Worm (Caenorhabditis elegans): ENCODE data around the gene fbxa-47.

DNA sequence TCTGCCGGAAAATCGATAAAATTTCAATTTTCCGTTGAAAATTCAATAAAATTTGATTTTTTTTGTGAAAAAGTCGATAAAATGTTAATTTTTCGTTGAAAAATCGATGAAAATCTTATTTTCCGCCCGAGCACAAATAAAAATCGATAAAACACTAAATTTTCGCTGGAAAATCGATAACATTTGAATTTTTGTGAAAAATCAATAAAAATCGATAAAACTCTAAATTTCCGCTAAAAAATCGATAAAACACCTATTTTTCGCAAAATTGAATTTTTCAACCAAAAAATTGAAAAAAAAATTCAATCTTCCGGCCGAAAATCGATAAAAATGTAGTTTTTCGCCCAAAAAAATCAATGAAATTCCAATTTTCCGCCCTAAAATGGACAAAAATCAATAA lies 27.1 kb downstream of the fbxa-47 start:
- TF ChIP-seq ztf-11 (tag; optimal IDR thresholded peaks at IDR 0.05): no peak
- TF ChIP-seq Y5F2A.4 (GFP tag; optimal IDR thresholded peaks at IDR 0.05): no peak

Data from whole organism, L4 larva.